Worm (Caenorhabditis elegans) whole organism, L4 larva: Measurements from ENCODE around the gene K03H1.7.

Experiments
- aly-2 ChIP-seq: sonication (generic microtip); optimal IDR thresholded peaks from 2 replicates; lab custom pipeline; 2018; ENCODE audit warnings: missing biosample characterization, missing genetic modification characterization
- ceh-62 ChIP-seq: sonication (generic microtip); optimal IDR thresholded peaks from 2 replicates; lab custom pipeline; 2017; ENCODE audit warnings: missing biosample characterization, missing genetic modification characterization
- ctbp-1 ChIP-seq: fragments of 200-800 bp; sonication (Bioruptor generic); IDR thresholded peaks from 2 replicates; pipeline ENCODE4 v1.3.6; 2022; ENCODE audit warnings: missing genetic modification reagents, missing genetic modification characterization, missing compliant biosample characterization
- daf-8 ChIP-seq: fragments of 200-800 bp; sonication (Bioruptor generic); IDR thresholded peaks from 2 replicates; pipeline ENCODE4 v1.3.6; 2022; ENCODE audit warnings: missing genetic modification characterization, missing compliant biosample characterization
- lin-13 ChIP-seq: fragments of 150-350 bp; optimal IDR thresholded peaks from 2 replicates; lab custom pipeline; 2014; ENCODE audit warnings: missing biosample characterization, missing genetic modification reagents, missing genetic modification characterization
- nhr-11 ChIP-seq: fragments of 150-350 bp; optimal IDR thresholded peaks from 2 replicates; lab custom pipeline; 2014; ENCODE audit warnings: missing biosample characterization, missing genetic modification characterization
- nhr-28 ChIP-seq: fragments of 150-350 bp; optimal IDR thresholded peaks from 2 replicates; lab custom pipeline; 2014; ENCODE audit warnings: missing biosample characterization, missing genetic modification characterization
- skn-1 ChIP-seq: fragments of 150-350 bp; optimal IDR thresholded peaks from 2 replicates; lab custom pipeline; 2014; ENCODE audit warnings: missing biosample characterization, missing genetic modification characterization
- tra-1 ChIP-seq: fragments of 200-800 bp; sonication (Bioruptor generic); IDR thresholded peaks from 2 replicates; pipeline ENCODE4 v1.3.6; 2022; ENCODE audit warnings: missing genetic modification reagents, missing genetic modification characterization, missing compliant biosample characterization

DNA sequence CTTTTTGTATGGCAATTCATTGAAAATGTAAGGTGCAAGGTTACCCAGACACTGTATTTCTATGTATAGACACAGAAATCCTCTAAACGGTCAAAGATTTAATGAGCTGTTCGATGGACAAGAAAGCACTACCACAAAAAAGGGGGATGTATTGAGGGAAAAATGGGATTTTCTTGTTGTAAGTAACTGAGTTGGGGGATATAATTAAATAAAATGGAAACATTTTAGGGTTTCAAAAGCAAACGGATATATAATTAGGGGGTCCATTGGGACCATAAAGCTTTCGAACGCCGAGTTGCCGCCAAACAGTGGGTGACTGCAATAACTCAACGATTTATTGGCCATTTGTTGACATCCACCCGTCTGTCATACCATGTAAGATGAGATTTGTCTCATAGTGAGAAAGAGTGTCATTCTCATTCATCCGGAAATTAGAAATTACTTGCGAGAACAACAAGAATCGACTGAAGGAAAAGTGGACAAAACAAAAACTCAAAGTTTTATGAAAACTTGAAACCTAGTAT is 35.0 kb downstream of the K03H1.7 start:
- TF ChIP-seq ctbp-1 (GFP tag; lab: Robert Waterston, UW) = no peak
- TF ChIP-seq tra-1 = no peak
- no peak for TF ChIP-seq aly-2 (tag; lab: Kevin White, UChicago)
- TF ChIP-seq nhr-11 (tag; lab: Kevin White, UChicago) = no peak
- TF ChIP-seq daf-8 = no peak
- no peak for TF ChIP-seq nhr-28 (tag; lab: Kevin White, UChicago)
- no peak for TF ChIP-seq skn-1
- TF ChIP-seq lin-13 (GFP tag; lab: Kevin White, UChicago) = no peak
- no peak for TF ChIP-seq ceh-62 (tag; lab: Kevin White, UChicago)
